Fruit fly (Drosophila melanogaster) S2 (cell line): ENCODE measurements around the gene GatA.

ENCODE experiments used
- CG8478 ChIP-seq: fragments of >200 bp; optimal IDR thresholded peaks from 2 replicates; lab custom pipeline; 2018
- CTCF ChIP-seq, 2 experiments: fragments of >200 bp; optimal IDR thresholded peaks; 2 replicates each; lab custom pipeline; 2018

dm6 chr3R:19040685-19041084 lies 12.0 kb upstream of the GatA start:
- no peak for TF ChIP-seq CG8478 (lab: Kevin White, UChicago)
- TF ChIP-seq CTCF (optimal IDR thresholded peaks at IDR 0.05; lab: Kevin White, UChicago): no peak
